Worm (Caenorhabditis elegans): ENCODE measurements around the gene F57H12.6.
A peak's percentile ranks its signal among the peaks of the same experiment; 100 is the strongest.

F57H12.6 gene

ce11 chrIV:7927852-7928251 is 48.3 kb downstream of the F57H12.6 start, which contains the start of gene gcy-8:
gcy-8 (plus strand) TSS chrIV:7928152.
- TF ChIP-seq mdl-1 (tag; optimal IDR thresholded peaks at IDR 0.05) (no peak), nhr-85 (tag) (peak; percentile 32), isw-1 (GFP tag; IDR thresholded peaks at IDR 0.05) (no peak), dsc-1 (tag; optimal IDR thresholded peaks at IDR 0.05) (peak; percentile 51), egl-13 (tag; optimal IDR thresholded peaks at IDR 0.05) (no peak), ztf-11 (tag; optimal IDR thresholded peaks at IDR 0.05) (no peak), irx-1 (tag; optimal IDR thresholded peaks at IDR 0.05) (no peak), lin-13 (GFP tag; optimal IDR thresholded peaks at IDR 0.05) (no peak), jun-1 (tag; optimal IDR thresholded peaks at IDR 0.05) (no peak), mab-9 (GFP tag; IDR thresholded peaks at IDR 0.05) (no peak), ztf-4 (tag; optimal IDR thresholded peaks at IDR 0.05) (no peak)

DNA sequence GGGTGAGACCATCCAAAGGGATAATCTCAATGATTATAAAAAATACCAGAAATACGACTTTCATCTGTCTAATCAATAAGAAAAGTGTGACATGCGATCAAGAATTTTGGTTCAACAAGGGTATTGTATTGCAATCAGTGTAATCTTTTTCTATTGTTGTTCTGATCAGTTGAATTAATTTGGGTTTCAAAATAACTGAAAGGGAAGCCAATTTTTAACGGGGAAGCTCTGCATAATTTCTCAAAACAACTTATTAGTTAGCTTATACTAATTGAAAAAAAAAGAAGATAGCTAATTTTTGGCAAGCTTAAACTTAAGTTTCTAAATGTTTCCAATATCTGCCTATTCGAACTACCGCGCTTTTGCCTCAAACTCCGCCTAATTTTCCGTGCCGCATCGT is 48.9 kb downstream of the F57H12.6 start, which contains the start of gene C49H3.12:
Gene C49H3.12 (minus strand): TSS at position 101 of the 400 bp plus-strand sequence.
- TF ChIP-seq efl-1 (optimal IDR thresholded peaks at IDR 0.05) (no peak), efl-1 (GFP tag; optimal IDR thresholded peaks at IDR 0.05 in 1 of 2) (peak in 1 of 2 experiments; percentile 7), nhr-71 (tag; optimal IDR thresholded peaks at IDR 0.05) (no peak), nhr-85 (tag) (peak; percentile 3)

ce11 chrIV:7926102-7926840 is 49.8 kb downstream of the F57H12.6 start, which contains the start of gene rps-2:
rps-2 (minus strand) TSS chrIV:7926391.
- TF ChIP-seq dpl-1 (GFP tag; optimal IDR thresholded peaks at IDR 0.05), result peak in 2 of 3 experiments; percentile 29 to 53
- TF ChIP-seq mef-2 (tag; optimal IDR thresholded peaks at IDR 0.05), result no peak
- TF ChIP-seq jun-1 (tag; optimal IDR thresholded peaks at IDR 0.05), result no peak
- no peak for TF ChIP-seq unc-86 (tag; optimal IDR thresholded peaks at IDR 0.05)
- peak; percentile 34 for TF ChIP-seq rnt-1 (tag; optimal IDR thresholded peaks at IDR 0.05)
- TF ChIP-seq fkh-4 (tag; optimal IDR thresholded peaks at IDR 0.05; ENCODE audit: borderline replicate concordance), result no peak
- TF ChIP-seq C34B4.2 (tag; optimal IDR thresholded peaks at IDR 0.05), result no peak
- peak; percentile 8 for TF ChIP-seq nhr-47 (tag; optimal IDR thresholded peaks at IDR 0.05)
- no peak for TF ChIP-seq lin-13 (GFP tag; optimal IDR thresholded peaks at IDR 0.05)
- 0 out of 2 replicates have a peak, but pooled peaks have one; percentile 3 for TF ChIP-seq nhr-19 (GFP tag; conservative IDR thresholded peaks at IDR 0.05)
- TF ChIP-seq snpc-4 (tag; optimal IDR thresholded peaks at IDR 0.05), result no peak
- TF ChIP-seq elt-2 (tag; optimal IDR thresholded peaks at IDR 0.05), result no peak
- no peak for TF ChIP-seq ama-1 (optimal IDR thresholded peaks at IDR 0.05)
- no peak for TF ChIP-seq elt-3 (tag; optimal IDR thresholded peaks at IDR 0.05)
- TF ChIP-seq fos-1 (tag; optimal IDR thresholded peaks at IDR 0.05), result no peak
- TF ChIP-seq alr-1 (tag; optimal IDR thresholded peaks at IDR 0.05; ENCODE audit: borderline replicate concordance), result no peak
- no peak for TF ChIP-seq lir-3 (tag; optimal IDR thresholded peaks at IDR 0.05; ENCODE audit: poor library complexity)
- TF ChIP-seq unc-62 (GFP tag; optimal IDR thresholded peaks at IDR 0.05), result no peak
- peak; percentile 33 for TF ChIP-seq C16A3.4 (tag; optimal IDR thresholded peaks at IDR 0.05)
- no peak for TF ChIP-seq lin-15B (tag; optimal IDR thresholded peaks at IDR 0.05)
- peak; percentile 15 for TF ChIP-seq xbp-1 (tag; optimal IDR thresholded peaks at IDR 0.05)
- no peak for TF ChIP-seq nhr-84 (tag; optimal IDR thresholded peaks at IDR 0.05)
- TF ChIP-seq isw-1 (GFP tag; IDR thresholded peaks at IDR 0.05), result no peak
- TF ChIP-seq aha-1 (tag; optimal IDR thresholded peaks at IDR 0.05), result no peak
- TF ChIP-seq sox-4 (tag; optimal IDR thresholded peaks at IDR 0.05), result no peak
- TF ChIP-seq ceh-90 (tag; optimal IDR thresholded peaks at IDR 0.05), result no peak
- TF ChIP-seq skn-1 (tag; optimal IDR thresholded peaks at IDR 0.05), result peak; percentile 39
- peak; percentile 33 for TF ChIP-seq mep-1 (tag; optimal IDR thresholded peaks at IDR 0.05)
- TF ChIP-seq aly-2 (tag; optimal IDR thresholded peaks at IDR 0.05), result no peak
- TF ChIP-seq hlh-4 (tag; optimal IDR thresholded peaks at IDR 0.05), result no peak
- peak; percentile 40 to 55 for TF ChIP-seq efl-1 (optimal IDR thresholded peaks at IDR 0.05)
- TF ChIP-seq efl-1 (GFP tag; optimal IDR thresholded peaks at IDR 0.05 in 1 of 2), result peak in 1 of 2 experiments; percentile 34
- TF ChIP-seq nhr-90 (tag; optimal IDR thresholded peaks at IDR 0.05; ENCODE audit: poor library complexity), result no peak
- TF ChIP-seq nhr-85 (tag), result no peak
- peak; percentile 35 to 57 for TF ChIP-seq lin-35 (GFP tag; optimal IDR thresholded peaks at IDR 0.05)
- TF ChIP-seq ceh-8 (GFP tag; optimal IDR thresholded peaks at IDR 0.05), result no peak
- TF ChIP-seq ceh-82 (tag; optimal IDR thresholded peaks at IDR 0.05), result no peak
- peak; percentile 48 for TF ChIP-seq blmp-1 (tag; optimal IDR thresholded peaks at IDR 0.05)
- TF ChIP-seq lsy-2 (tag; optimal IDR thresholded peaks at IDR 0.05), result peak; percentile 31 to 71
- no peak for TF ChIP-seq egl-13 (tag; optimal IDR thresholded peaks at IDR 0.05)

All from whole organism, L1 larva.